Worm (Caenorhabditis elegans): Measurements from ENCODE around the gene M163.21.

M163.21 gene

DNA sequence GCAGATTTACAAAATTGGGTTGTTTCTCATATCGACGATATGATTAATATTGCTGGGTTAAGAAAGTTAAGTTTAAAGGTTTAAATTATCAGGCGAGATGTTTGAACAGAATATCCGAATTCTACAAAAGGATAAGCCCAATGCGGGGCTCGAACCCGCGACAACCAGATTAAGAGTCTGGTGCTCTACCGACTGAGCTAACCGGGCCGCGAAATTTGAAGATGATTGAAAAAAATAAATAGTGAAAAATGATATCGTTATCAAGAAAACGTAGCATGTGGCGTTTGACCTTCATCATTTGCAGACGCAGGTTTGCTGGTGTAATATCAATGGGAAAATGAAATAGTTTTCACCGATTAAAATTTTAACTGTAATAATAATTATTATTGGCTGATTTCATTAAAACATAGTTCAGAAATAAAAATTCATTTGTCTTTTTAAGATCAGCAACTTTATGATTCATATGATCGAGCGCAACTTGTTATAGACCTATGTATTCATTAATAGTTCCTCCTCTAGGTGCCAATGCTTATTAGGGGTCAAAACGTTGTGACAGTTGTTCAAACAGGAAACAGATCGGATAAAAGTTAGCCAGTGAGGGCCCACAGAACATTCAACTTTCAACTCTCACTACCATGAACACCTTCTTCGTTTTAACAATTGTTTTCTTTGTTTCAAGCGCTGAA is 12.3 kb downstream of the M163.21 start, which contains the start of gene M163.11 (continued):
- TF ChIP-seq madf-9 (GFP tag; conservative IDR thresholded peaks at IDR 0.05) (peak; percentile 77), ceh-44 (GFP tag; IDR thresholded peaks at IDR 0.05) (peak; percentile 26; the same call in 1 of the 2 replicates), aha-1 (tag) (peak; percentile 12), ceh-62 (tag; optimal IDR thresholded peaks at IDR 0.05) (no peak), Y105C5A.15 (GFP tag; IDR thresholded peaks at IDR 0.05) (peak; percentile 83), attf-4 (tag; optimal IDR thresholded peaks at IDR 0.05) (no peak), ceh-82 (tag; optimal IDR thresholded peaks at IDR 0.05) (no peak), hlh-11 (tag; optimal IDR thresholded peaks at IDR 0.05) (peak; percentile 25), ZK337.2 (GFP tag; IDR thresholded peaks at IDR 0.05) (peak; percentile 75; the same call in 1 of the 2 replicates), mdl-1 (tag; optimal IDR thresholded peaks at IDR 0.05) (no peak), mxl-2 (GFP tag; conservative IDR thresholded peaks at IDR 0.05) (peak; percentile 72; the same call in 1 of the 2 replicates), fkh-10 (GFP tag; optimal IDR thresholded peaks at IDR 0.05) (no peak)

DNA sequence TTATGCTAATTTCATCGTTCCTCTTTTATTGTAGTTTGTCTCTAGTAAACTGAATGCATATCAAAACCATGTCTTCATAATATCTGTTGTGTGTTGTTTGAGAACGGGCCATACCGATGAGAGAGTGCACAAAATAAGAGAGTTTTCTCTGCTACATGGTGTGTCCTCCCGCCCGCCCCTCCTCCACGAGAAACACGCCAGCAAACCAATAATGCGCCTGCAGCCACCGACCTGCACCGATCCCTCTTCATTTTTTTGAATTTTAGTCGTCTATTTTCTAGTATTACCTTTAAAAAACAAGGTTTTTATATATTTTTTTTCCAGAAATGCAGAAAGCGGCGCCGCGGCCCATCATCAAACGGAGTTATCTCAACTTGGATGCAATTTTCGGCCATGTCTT is 13.6 kb downstream of the M163.21 start, which contains the start of gene gfi-3:
TSS of gene gfi-3 (plus strand) at position 325 of the 400 bp plus-strand sequence.
- TF ChIP-seq dmd-6 (GFP tag; IDR thresholded peaks at IDR 0.05) (peak; percentile 80), nhr-237 (tag; optimal IDR thresholded peaks at IDR 0.05) (no peak), tag-97 (GFP tag; IDR thresholded peaks at IDR 0.05) (no peak), dmd-8 (GFP tag; IDR thresholded peaks at IDR 0.05) (0 out of 2 replicates have a peak, but pooled peaks have one; percentile 31), ceh-28 (tag; optimal IDR thresholded peaks at IDR 0.05) (no peak), nhr-28 (tag; optimal IDR thresholded peaks at IDR 0.05) (peak; percentile 67), mxl-2 (GFP tag; conservative IDR thresholded peaks at IDR 0.05) (no peak), egl-27 (tag; optimal IDR thresholded peaks at IDR 0.05) (no peak), ZK337.2 (GFP tag; IDR thresholded peaks at IDR 0.05) (no peak), gei-8 (GFP tag; optimal IDR thresholded peaks at IDR 0.05) (no peak), T26A8.4 (GFP tag; IDR thresholded peaks at IDR 0.05) (peak; percentile 77), pqm-1 (tag; optimal IDR thresholded peaks at IDR 0.05) (no peak), nhr-42 (GFP tag; IDR thresholded peaks at IDR 0.05) (peak; percentile 74; the same call in 1 of the 2 replicates), lin-29 (GFP tag; IDR thresholded peaks at IDR 0.05) (0 out of 2 replicates have a peak, but pooled peaks have one; percentile 19), ceh-44 (GFP tag; IDR thresholded peaks at IDR 0.05) (no peak), lsy-2 (tag; optimal IDR thresholded peaks at IDR 0.05) (peak in 1 of 2 experiments; percentile 85), ceh-20 (GFP tag; IDR thresholded peaks at IDR 0.05) (peak; percentile 71; the same call in 1 of the 2 replicates), unc-130 (GFP tag; optimal IDR thresholded peaks at IDR 0.05) (no peak), daf-16 (GFP tag; optimal IDR thresholded peaks at IDR 0.05) (peak in 1 of 2 experiments; percentile 22), daf-16 (tag; optimal IDR thresholded peaks at IDR 0.05) (peak; percentile 59), egl-43 (GFP tag; IDR thresholded peaks at IDR 0.05) (peak; percentile 64; the same call in 1 of the 2 replicates), jun-1 (tag; optimal IDR thresholded peaks at IDR 0.05) (no peak), fos-1 (tag; optimal IDR thresholded peaks at IDR 0.05) (no peak), hlh-11 (tag; optimal IDR thresholded peaks at IDR 0.05) (peak; percentile 82), lir-3 (tag; optimal IDR thresholded peaks at IDR 0.05) (no peak), rbr-2 (tag; optimal IDR thresholded peaks at IDR 0.05) (peak; percentile 85), mdt-29 (GFP tag; IDR thresholded peaks at IDR 0.05) (no peak), saeg-2 (GFP tag; IDR thresholded peaks at IDR 0.05) (0 out of 2 replicates have a peak, but pooled peaks have one; percentile 46), zfp-3 (GFP tag; conservative IDR thresholded peaks at IDR 0.05) (no peak), fkh-10 (GFP tag; optimal IDR thresholded peaks at IDR 0.05) (peak; percentile 31), hlh-30 (tag; optimal IDR thresholded peaks at IDR 0.05; ENCODE audit: insufficient read depth) (peak; percentile 73), nhr-41 (GFP tag; IDR thresholded peaks at IDR 0.05) (no peak), hif-1 (tag; optimal IDR thresholded peaks at IDR 0.05) (peak in 1 of 2 experiments; percentile 58), Y48G9A.11 (GFP tag; IDR thresholded peaks at IDR 0.05) (no peak), ama-1 (optimal IDR thresholded peaks at IDR 0.05) (no peak), T20F7.1 (GFP tag; optimal IDR thresholded peaks at IDR 0.05) (no peak), aha-1 (tag) (peak; percentile 95), set-16 (GFP tag; IDR thresholded peaks at IDR 0.05) (no peak; the same call in 1 of the 2 replicates), mxl-3 (GFP tag; optimal IDR thresholded peaks at IDR 0.05) (peak; percentile 64), hmg-1.1 (GFP tag; IDR thresholded peaks at IDR 0.05) (peak; percentile 76), daf-12 (tag; optimal IDR thresholded peaks at IDR 0.05) (no peak), nhr-102 (tag; optimal IDR thresholded peaks at IDR 0.05) (peak; percentile 79)
